Worm (Caenorhabditis elegans): ENCODE measurements around the gene grl-30.
"Not testable (repeated sequence)": the region's sequence is repeated elsewhere in the genome, so short reads cannot be mapped to it uniquely, and the experiment has no call there.

- TF ChIP-seq hnd-1 (tag; optimal IDR thresholded peaks at IDR 0.05); flt-1 (GFP tag; IDR thresholded peaks at IDR 0.05); ama-1 (optimal IDR thresholded peaks at IDR 0.05); pes-1 (GFP tag; IDR thresholded peaks at IDR 0.05); scrt-1 (GFP tag; IDR thresholded peaks at IDR 0.05); sea-1 (GFP tag; conservative IDR thresholded peaks at IDR 0.05); hmbx-1 (tag; optimal IDR thresholded peaks at IDR 0.05); ets-7 (tag; optimal IDR thresholded peaks at IDR 0.05); B0310.2 (tag; optimal IDR thresholded peaks at IDR 0.05); aly-1 (tag; optimal IDR thresholded peaks at IDR 0.05); tbx-11 (GFP tag; IDR thresholded peaks at IDR 0.05): not testable (repeated sequence)
Observed at ce11 chrV:3558744-3559143, 2.7 kb downstream of the grl-30 start, which contains the start of gene T24A6.1.
